Worm (Caenorhabditis elegans): Measurements from ENCODE around the gene D1054.3.
A peak's percentile ranks its signal among the peaks of the same experiment; 100 is the strongest.

Gene D1054.3

ce11 chrV:10802060-10802459, 30.8 kb downstream of the D1054.3 start:
- TF ChIP-seq sem-4 (tag; optimal IDR thresholded peaks at IDR 0.05) (no peak), dmd-4 (tag; optimal IDR thresholded peaks at IDR 0.05) (no peak), ztf-11 (tag; optimal IDR thresholded peaks at IDR 0.05) (no peak), ztf-1 (GFP tag; conservative IDR thresholded peaks at IDR 0.05) (no peak), nhr-6 (tag; optimal IDR thresholded peaks at IDR 0.05) (no peak), nhr-12 (tag; optimal IDR thresholded peaks at IDR 0.05) (no peak), snpc-4 (tag; optimal IDR thresholded peaks at IDR 0.05) (no peak), lin-39 (tag; optimal IDR thresholded peaks at IDR 0.05) (no peak), mab-5 (tag; optimal IDR thresholded peaks at IDR 0.05) (no peak), ceh-82 (tag; optimal IDR thresholded peaks at IDR 0.05) (no peak), Y55F3AM.14 (GFP tag; optimal IDR thresholded peaks at IDR 0.05) (no peak), nhr-23 (tag; optimal IDR thresholded peaks at IDR 0.05) (no peak), nhr-237 (tag; optimal IDR thresholded peaks at IDR 0.05) (no peak), nhr-21 (tag; optimal IDR thresholded peaks at IDR 0.05) (no peak), alr-1 (tag; optimal IDR thresholded peaks at IDR 0.05) (no peak), C34F6.9 (tag; optimal IDR thresholded peaks at IDR 0.05) (no peak), R02D3.7 (tag; optimal IDR thresholded peaks at IDR 0.05) (no peak), nhr-129 (tag; optimal IDR thresholded peaks at IDR 0.05) (no peak), lin-11 (tag; optimal IDR thresholded peaks at IDR 0.05) (no peak), fos-1 (tag; optimal IDR thresholded peaks at IDR 0.05) (peak; percentile 74), lin-13 (GFP tag; optimal IDR thresholded peaks at IDR 0.05) (no peak), gmeb-1 (tag; optimal IDR thresholded peaks at IDR 0.05) (peak; percentile 1), mbf-1 (tag; optimal IDR thresholded peaks at IDR 0.05) (no peak), crh-2 (tag; optimal IDR thresholded peaks at IDR 0.05) (peak; percentile 85), ceh-16 (tag; optimal IDR thresholded peaks at IDR 0.05) (no peak), sma-9 (GFP tag; optimal IDR thresholded peaks at IDR 0.05) (peak; percentile 85), sma-9 (tag; optimal IDR thresholded peaks at IDR 0.05) (no peak), nhr-25 (tag; optimal IDR thresholded peaks at IDR 0.05) (no peak), skn-1 (tag; optimal IDR thresholded peaks at IDR 0.05) (no peak), nhr-11 (tag; optimal IDR thresholded peaks at IDR 0.05) (no peak), unc-62 (GFP tag; optimal IDR thresholded peaks at IDR 0.05) (no peak), F13H6.1 (tag; optimal IDR thresholded peaks at IDR 0.05) (peak; percentile 10), sma-3 (GFP tag; optimal IDR thresholded peaks at IDR 0.05) (peak; percentile 19), unc-39 (tag; optimal IDR thresholded peaks at IDR 0.05) (no peak), elt-1 (tag; optimal IDR thresholded peaks at IDR 0.05) (no peak), unc-55 (GFP tag; optimal IDR thresholded peaks at IDR 0.05) (no peak), ama-1 (optimal IDR thresholded peaks at IDR 0.05) (no peak), aly-2 (tag; optimal IDR thresholded peaks at IDR 0.05) (no peak), mdl-1 (tag; optimal IDR thresholded peaks at IDR 0.05) (peak in 1 of 2 experiments; percentile 18)

- no peak for TF ChIP-seq peb-1 (tag; optimal IDR thresholded peaks at IDR 0.05)
- TF ChIP-seq dmd-4 (tag; optimal IDR thresholded peaks at IDR 0.05): no peak
- no peak for TF ChIP-seq nhr-21 (tag; optimal IDR thresholded peaks at IDR 0.05)
- TF ChIP-seq C34F6.9 (tag; optimal IDR thresholded peaks at IDR 0.05): no peak
- no peak for TF ChIP-seq Y55F3AM.14 (GFP tag; optimal IDR thresholded peaks at IDR 0.05)
- TF ChIP-seq gmeb-1 (tag; optimal IDR thresholded peaks at IDR 0.05): no peak
- TF ChIP-seq unc-39 (tag; optimal IDR thresholded peaks at IDR 0.05): no peak
- no peak for TF ChIP-seq nhr-6 (tag; optimal IDR thresholded peaks at IDR 0.05)
- no peak for TF ChIP-seq ztf-1 (GFP tag; conservative IDR thresholded peaks at IDR 0.05)
- TF ChIP-seq nhr-129 (tag; optimal IDR thresholded peaks at IDR 0.05): no peak
- TF ChIP-seq alr-1 (tag; optimal IDR thresholded peaks at IDR 0.05): no peak
- no peak for TF ChIP-seq nhr-77 (tag; optimal IDR thresholded peaks at IDR 0.05)
- no peak for TF ChIP-seq fos-1 (tag; optimal IDR thresholded peaks at IDR 0.05)
- no peak for TF ChIP-seq zag-1 (tag; optimal IDR thresholded peaks at IDR 0.05)
- TF ChIP-seq unc-55 (GFP tag; optimal IDR thresholded peaks at IDR 0.05): no peak
Measured at ce11 chrV:10804374-10804773, 33.1 kb downstream of the D1054.3 start, which contains the start of gene secs-1. Gene secs-1 (minus strand): TSS chrV:10804474.

ce11 chrV:10805934-10806333, 34.7 kb downstream of the D1054.3 start, which contains the start of gene prp-38:
Gene prp-38 (minus strand): TSS chrV:10806034.
- TF ChIP-seq snpc-4 (tag; optimal IDR thresholded peaks at IDR 0.05): no peak
